Worm (Caenorhabditis elegans): ENCODE results near the gene gei-8.

The gei-8 gene

DNA sequence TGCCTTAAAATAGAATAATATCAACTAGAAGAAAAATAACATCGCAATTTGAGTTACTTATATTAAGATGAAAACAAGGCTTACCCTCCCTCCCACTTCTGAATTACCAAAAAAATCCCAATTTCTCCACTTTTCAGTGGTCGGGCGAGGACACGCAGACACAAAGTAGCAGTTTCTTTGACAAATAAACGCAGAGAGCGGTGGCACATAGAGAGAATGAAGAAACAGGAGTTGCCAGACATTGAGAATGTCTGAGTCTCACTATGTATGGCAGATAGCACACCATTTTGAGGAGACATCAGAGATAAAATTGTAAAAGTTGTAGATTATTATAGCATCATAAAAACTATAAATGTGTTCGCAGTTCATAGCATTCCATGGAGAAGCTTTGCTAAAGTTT is 4.2 kb upstream of the gei-8 start:
- TF ChIP-seq nhr-237 (tag; optimal IDR thresholded peaks at IDR 0.05) (no peak), unc-62 (GFP tag; optimal IDR thresholded peaks at IDR 0.05) (peak; percentile 58), zip-8 (tag; optimal IDR thresholded peaks at IDR 0.05) (no peak), ceh-83 (GFP tag; optimal IDR thresholded peaks at IDR 0.05) (no peak), snpc-4 (tag; optimal IDR thresholded peaks at IDR 0.05) (no peak), cnd-1 (tag; optimal IDR thresholded peaks at IDR 0.05) (no peak), nhr-76 (tag; optimal IDR thresholded peaks at IDR 0.05) (no peak), elt-1 (tag; optimal IDR thresholded peaks at IDR 0.05; ENCODE audit: borderline replicate concordance, insufficient read depth) (no peak), elt-3 (tag; optimal IDR thresholded peaks at IDR 0.05) (no peak), nhr-2 (tag; optimal IDR thresholded peaks at IDR 0.05) (peak; percentile 43), ham-2 (GFP tag; optimal IDR thresholded peaks at IDR 0.05) (no peak), nhr-12 (tag; optimal IDR thresholded peaks at IDR 0.05) (no peak), hlh-1 (tag; optimal IDR thresholded peaks at IDR 0.05) (no peak), lsy-2 (tag; optimal IDR thresholded peaks at IDR 0.05) (peak; percentile 11), bed-3 (GFP tag; optimal IDR thresholded peaks at IDR 0.05) (no peak), pha-4 (tag; optimal IDR thresholded peaks at IDR 0.05) (peak; percentile 48), ces-1 (GFP tag; optimal IDR thresholded peaks at IDR 0.05) (peak; percentile 70), unc-120 (tag; optimal IDR thresholded peaks at IDR 0.05; ENCODE audit: poor library complexity, severe bottlenecking) (peak; percentile 90)

DNA sequence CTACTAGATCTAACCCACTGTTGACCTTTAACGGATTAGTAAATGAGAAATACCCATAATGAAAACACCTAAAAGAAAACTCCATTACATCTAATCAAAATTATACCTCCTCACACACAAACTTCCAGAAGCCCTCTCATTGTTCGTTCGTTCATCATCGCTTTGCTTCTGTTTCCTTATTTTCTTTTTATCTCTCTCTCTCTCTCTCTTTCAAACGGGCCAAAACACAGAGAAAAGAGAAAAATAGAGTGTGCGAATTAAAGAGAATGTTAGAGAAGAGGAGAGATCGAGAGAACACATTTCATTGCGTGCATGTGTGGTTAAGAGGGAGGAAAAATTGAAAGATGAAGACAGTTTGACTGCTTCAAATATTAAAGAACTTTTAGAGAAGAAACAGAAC is 3.3 kb upstream of the gei-8 start:
- TF ChIP-seq unc-120 (tag; optimal IDR thresholded peaks at IDR 0.05; ENCODE audit: poor library complexity, severe bottlenecking): peak; percentile 30
- no peak for TF ChIP-seq nhr-12 (tag; optimal IDR thresholded peaks at IDR 0.05)
- TF ChIP-seq zip-8 (tag; optimal IDR thresholded peaks at IDR 0.05): no peak
- no peak for TF ChIP-seq blmp-1 (tag; optimal IDR thresholded peaks at IDR 0.05)
- peak; percentile 34 for TF ChIP-seq lsy-2 (tag; optimal IDR thresholded peaks at IDR 0.05)
- no peak for TF ChIP-seq M03D4.4 (tag; optimal IDR thresholded peaks at IDR 0.05)
- no peak for TF ChIP-seq sem-2 (GFP tag; optimal IDR thresholded peaks at IDR 0.05)
- TF ChIP-seq nhr-237 (tag; optimal IDR thresholded peaks at IDR 0.05): peak; percentile 52
- TF ChIP-seq snpc-4 (tag; optimal IDR thresholded peaks at IDR 0.05): no peak
- TF ChIP-seq ceh-83 (GFP tag; optimal IDR thresholded peaks at IDR 0.05): no peak
- TF ChIP-seq sptf-1 (tag; optimal IDR thresholded peaks at IDR 0.05): no peak
- TF ChIP-seq nhr-28 (tag; optimal IDR thresholded peaks at IDR 0.05): no peak
- no peak for TF ChIP-seq unc-39 (tag; optimal IDR thresholded peaks at IDR 0.05)
- TF ChIP-seq tbx-8 (GFP tag; optimal IDR thresholded peaks at IDR 0.05): no peak
- TF ChIP-seq flh-1 (GFP tag; optimal IDR thresholded peaks at IDR 0.05): no peak
- no peak for TF ChIP-seq lin-13 (tag; optimal IDR thresholded peaks at IDR 0.05)
- TF ChIP-seq hlh-1 (tag; optimal IDR thresholded peaks at IDR 0.05): peak; percentile 5
- no peak for TF ChIP-seq elt-1 (tag; optimal IDR thresholded peaks at IDR 0.05; ENCODE audit: borderline replicate concordance, insufficient read depth)
- TF ChIP-seq mls-2 (tag; optimal IDR thresholded peaks at IDR 0.05): peak; percentile 48
- no peak for TF ChIP-seq elt-3 (tag; optimal IDR thresholded peaks at IDR 0.05)
- no peak for TF ChIP-seq ham-2 (GFP tag; optimal IDR thresholded peaks at IDR 0.05)
- no peak for TF ChIP-seq bed-3 (GFP tag; optimal IDR thresholded peaks at IDR 0.05)
- TF ChIP-seq ceh-43 (GFP tag; optimal IDR thresholded peaks at IDR 0.05): no peak
- TF ChIP-seq ces-1 (GFP tag; optimal IDR thresholded peaks at IDR 0.05): peak; percentile 79
- TF ChIP-seq cnd-1 (tag; optimal IDR thresholded peaks at IDR 0.05): no peak
- no peak for TF ChIP-seq pha-4 (tag; optimal IDR thresholded peaks at IDR 0.05)
- TF ChIP-seq ztf-11 (tag; optimal IDR thresholded peaks at IDR 0.05): no peak
- no peak for TF ChIP-seq drap-1 (GFP tag; optimal IDR thresholded peaks at IDR 0.05)
- TF ChIP-seq nhr-76 (tag; optimal IDR thresholded peaks at IDR 0.05): no peak
- TF ChIP-seq unc-62 (GFP tag; optimal IDR thresholded peaks at IDR 0.05): peak; percentile 18
- no peak for TF ChIP-seq nhr-2 (tag; optimal IDR thresholded peaks at IDR 0.05)

DNA sequence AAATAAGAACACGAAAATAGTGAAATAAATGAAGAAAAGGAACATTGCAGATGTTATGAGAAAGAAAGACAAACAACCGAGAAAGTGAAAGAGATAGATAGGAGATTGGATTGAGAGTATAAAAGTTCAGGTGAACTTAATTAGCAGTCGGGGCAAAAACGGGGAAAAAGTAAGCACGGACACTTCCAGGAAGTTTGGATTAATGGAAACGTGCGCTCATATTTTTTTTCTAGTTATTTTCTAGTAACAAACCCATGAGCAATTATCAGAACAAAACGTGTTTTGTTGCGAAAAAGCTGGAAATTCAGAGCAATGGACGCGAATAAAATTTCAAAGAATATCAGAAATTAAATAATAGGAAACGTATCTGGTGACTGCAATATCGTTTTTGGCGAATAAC is 891 bp upstream of the gei-8 start:
- TF ChIP-seq nhr-237 (tag; optimal IDR thresholded peaks at IDR 0.05) (no peak), elt-3 (tag; optimal IDR thresholded peaks at IDR 0.05) (no peak), unc-62 (GFP tag; optimal IDR thresholded peaks at IDR 0.05) (no peak), blmp-1 (tag; optimal IDR thresholded peaks at IDR 0.05) (no peak)

DNA sequence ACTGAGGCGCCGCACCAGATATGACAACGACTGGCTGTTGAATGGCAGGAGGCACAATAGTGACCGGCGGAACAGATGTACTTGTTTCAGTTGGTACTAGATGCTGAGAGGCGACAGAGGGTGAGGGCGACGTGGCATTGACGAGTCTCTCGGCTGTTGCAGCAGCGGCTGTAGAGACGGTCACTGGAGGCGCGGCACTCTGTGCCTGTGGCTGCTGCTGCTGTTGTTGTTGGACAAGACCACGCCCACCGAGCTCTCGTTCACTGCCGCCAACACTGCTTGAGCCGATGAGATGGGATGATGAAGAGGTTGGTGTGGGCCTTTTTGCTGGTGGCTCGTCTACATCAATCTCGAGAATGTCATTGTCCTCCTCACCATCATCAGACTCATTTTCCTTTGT is 3.9 kb downstream of the gei-8 start:
- no peak for TF ChIP-seq unc-39 (tag; optimal IDR thresholded peaks at IDR 0.05)
- TF ChIP-seq ceh-39 (tag; optimal IDR thresholded peaks at IDR 0.05): no peak
- TF ChIP-seq elt-1 (tag; optimal IDR thresholded peaks at IDR 0.05; ENCODE audit: borderline replicate concordance, insufficient read depth): no peak
- TF ChIP-seq ztf-11 (tag; optimal IDR thresholded peaks at IDR 0.05): no peak
- TF ChIP-seq unc-62 (GFP tag; optimal IDR thresholded peaks at IDR 0.05): no peak
- no peak for TF ChIP-seq elt-3 (tag; optimal IDR thresholded peaks at IDR 0.05)
